Fruit fly (Drosophila melanogaster): ENCODE results near the gene Tengl2.

The Tengl2 gene

dm6 chr2L:2190684-2191083, 48.5 kb downstream of the Tengl2 start:
- TF ChIP-seq CG6276 (GFP tag; optimal IDR thresholded peaks at IDR 0.05) (no peak), eg (GFP tag; IDR thresholded peaks at IDR 0.05) (no peak), ss (GFP tag; optimal IDR thresholded peaks at IDR 0.05) (no peak), svp (GFP tag) (peak; percentile 84), CG6854 (GFP tag; optimal IDR thresholded peaks at IDR 0.05) (no peak), Sox14 (GFP tag; optimal IDR thresholded peaks at IDR 0.05) (peak; percentile 43), Eip78C (GFP tag) (peak; percentile 33), Smox (GFP tag; optimal IDR thresholded peaks at IDR 0.05) (no peak), Lpt (GFP tag; optimal IDR thresholded peaks at IDR 0.05) (no peak)

DNA sequence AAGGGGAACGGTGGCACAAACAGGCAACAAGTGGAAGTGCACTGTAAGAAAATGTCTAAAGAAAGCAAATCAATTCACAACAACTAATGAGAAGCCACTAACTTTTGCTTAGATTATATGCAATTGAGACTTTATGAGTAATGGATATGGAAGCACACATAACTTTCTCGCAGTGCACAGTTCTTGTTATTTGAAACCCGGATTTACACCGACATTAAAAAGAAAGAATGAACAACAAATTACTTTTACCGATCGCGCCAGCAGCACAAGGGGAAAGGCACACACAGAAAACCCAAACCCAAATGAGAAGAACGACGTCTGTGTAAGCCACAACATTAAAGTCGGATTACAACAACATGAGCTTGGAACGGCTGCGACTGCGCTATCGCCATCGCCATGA, 50.1 kb downstream of the Tengl2 start:
- TF ChIP-seq CG31627 (GFP tag; optimal IDR thresholded peaks at IDR 0.05), result peak; percentile 90
- TF ChIP-seq salr (GFP tag; optimal IDR thresholded peaks at IDR 0.05), result peak; percentile 12 to 35
- TF ChIP-seq CG6792 (GFP tag; optimal IDR thresholded peaks at IDR 0.05), result peak; percentile 78
- no peak for TF ChIP-seq fd59A (GFP tag; optimal IDR thresholded peaks at IDR 0.05)
- TF ChIP-seq Met (GFP tag; optimal IDR thresholded peaks at IDR 0.05), result peak; percentile 90
- peak; percentile 61; the same call in 1 of the 2 replicates for TF ChIP-seq CG15336 (GFP tag; IDR thresholded peaks at IDR 0.05)
- no peak for TF ChIP-seq fd85E (GFP tag; optimal IDR thresholded peaks at IDR 0.05)
- TF ChIP-seq CG6276 (GFP tag; optimal IDR thresholded peaks at IDR 0.05), result peak; percentile 68
- peak; percentile 35 for TF ChIP-seq dsx (GFP tag; optimal IDR thresholded peaks at IDR 0.05; ENCODE audit: poor library complexity, severe bottlenecking)
- peak; percentile 70 for TF ChIP-seq pdm3 (GFP tag; optimal IDR thresholded peaks at IDR 0.05)
- TF ChIP-seq CG8319 (GFP tag; optimal IDR thresholded peaks at IDR 0.05), result peak; percentile 60
- TF ChIP-seq net (GFP tag; optimal IDR thresholded peaks at IDR 0.05), result peak; percentile 69
- peak; percentile 73 for TF ChIP-seq OdsH (GFP tag; optimal IDR thresholded peaks at IDR 0.05)
- TF ChIP-seq Eip78C (GFP tag), result peak; percentile 86
- TF ChIP-seq dac (GFP tag; optimal IDR thresholded peaks at IDR 0.05), result peak; percentile 51
- no peak for TF ChIP-seq CG6808 (GFP tag; optimal IDR thresholded peaks at IDR 0.05)
- peak; percentile 66 for TF ChIP-seq eg (GFP tag; IDR thresholded peaks at IDR 0.05)
- peak; percentile 80 for TF ChIP-seq CG6163 (GFP tag; IDR thresholded peaks at IDR 0.05)
- TF ChIP-seq Gug (GFP tag; IDR thresholded peaks at IDR 0.05), result no peak
- TF ChIP-seq Ets21C (GFP tag; optimal IDR thresholded peaks at IDR 0.05), result peak; percentile 75
- TF ChIP-seq CG8119 (GFP tag; IDR thresholded peaks at IDR 0.05), result peak; percentile 73
- TF ChIP-seq Eip75B (GFP tag; optimal IDR thresholded peaks at IDR 0.05), result peak; percentile 74
- TF ChIP-seq Blimp-1 (GFP tag; optimal IDR thresholded peaks at IDR 0.05), result peak; percentile 64
- TF ChIP-seq CG7368 (GFP tag; optimal IDR thresholded peaks at IDR 0.05), result peak; percentile 51
- peak; percentile 76 for TF ChIP-seq acj6 (GFP tag; optimal IDR thresholded peaks at IDR 0.05)
- peak; percentile 68 for TF ChIP-seq CG6854 (GFP tag; optimal IDR thresholded peaks at IDR 0.05)
- peak; percentile 13 for TF ChIP-seq CG3032 (tag; optimal IDR thresholded peaks at IDR 0.05)
- peak; percentile 42 for TF ChIP-seq CG4318 (GFP tag; optimal IDR thresholded peaks at IDR 0.05)
- TF ChIP-seq Smox (GFP tag; optimal IDR thresholded peaks at IDR 0.05), result peak; percentile 84
- TF ChIP-seq esn (GFP tag; optimal IDR thresholded peaks at IDR 0.05), result peak; percentile 88
- TF ChIP-seq svp (GFP tag), result peak; percentile 92
- peak; percentile 77 for TF ChIP-seq achi (GFP tag; optimal IDR thresholded peaks at IDR 0.05)
- peak; percentile 56 for TF ChIP-seq CG34406 (GFP tag; optimal IDR thresholded peaks at IDR 0.05)
- TF ChIP-seq CG8632 (GFP tag; optimal IDR thresholded peaks at IDR 0.05), result peak; percentile 56
- no peak for TF ChIP-seq CG16779 (tag; optimal IDR thresholded peaks at IDR 0.05)
- peak; percentile 88 for TF ChIP-seq lz (GFP tag; optimal IDR thresholded peaks at IDR 0.05)
- TF ChIP-seq CG11762 (GFP tag; optimal IDR thresholded peaks at IDR 0.05; ENCODE audit: insufficient read depth), result peak; percentile 46
- TF ChIP-seq Sox14 (GFP tag; optimal IDR thresholded peaks at IDR 0.05), result peak; percentile 81
- peak; percentile 68 for TF ChIP-seq CG10631 (GFP tag; optimal IDR thresholded peaks at IDR 0.05)
- no peak for TF ChIP-seq CG9139 (GFP tag; optimal IDR thresholded peaks at IDR 0.05)
- TF ChIP-seq spab (GFP tag; optimal IDR thresholded peaks at IDR 0.05), result peak; percentile 14
- peak; percentile 53 for TF ChIP-seq Hr4 (GFP tag; optimal IDR thresholded peaks at IDR 0.05)
- TF ChIP-seq cyc (GFP tag; optimal IDR thresholded peaks at IDR 0.05), result peak; percentile 91
- TF ChIP-seq CG1621 (tag; optimal IDR thresholded peaks at IDR 0.05), result peak; percentile 37
- no peak for TF ChIP-seq Hr38 (GFP tag; optimal IDR thresholded peaks at IDR 0.05)
- peak; percentile 66 for TF ChIP-seq CG11902 (GFP tag; optimal IDR thresholded peaks at IDR 0.05)
- TF ChIP-seq ss (GFP tag; optimal IDR thresholded peaks at IDR 0.05), result no peak
- peak; percentile 35 for TF ChIP-seq Eip93F (GFP tag; optimal IDR thresholded peaks at IDR 0.05)

Measured in whole organism, prepupa.